Fruit fly (Drosophila melanogaster): ENCODE results near the gene CG17568.

CG17568 gene

DNA sequence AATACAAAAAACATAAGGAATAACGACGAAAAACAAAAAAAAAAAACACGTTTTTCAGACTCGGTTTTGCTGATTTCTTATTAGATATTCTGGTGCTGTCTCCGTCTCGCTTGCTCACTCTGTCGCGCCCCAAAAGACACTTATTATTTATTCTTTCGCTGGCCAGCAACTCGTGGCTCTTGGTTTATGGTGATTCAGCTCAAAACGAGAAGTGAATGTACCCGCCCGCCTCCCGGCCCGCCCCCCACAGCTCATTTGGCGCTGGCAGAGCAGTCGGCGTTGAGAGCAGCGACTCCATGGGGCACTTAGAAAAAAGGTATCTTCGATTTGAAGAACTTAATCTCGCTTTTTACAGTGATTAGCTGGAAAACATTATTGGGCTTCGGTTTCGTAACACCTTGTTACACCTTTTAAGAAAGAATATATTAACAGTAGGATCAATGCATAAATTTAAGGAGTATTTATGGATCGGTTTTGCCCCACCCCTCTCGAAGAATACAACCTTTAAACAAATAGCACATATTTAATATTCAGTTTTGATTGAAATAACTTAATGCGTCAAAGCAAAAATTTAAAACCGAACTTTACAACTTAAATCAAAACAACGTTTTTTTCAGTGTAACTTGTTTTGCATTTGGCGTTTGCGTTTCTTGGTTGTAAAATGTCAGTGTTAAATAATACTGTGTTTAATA, 39.9 kb downstream of the CG17568 start (continued):
- peak; percentile 80 for TF ChIP-seq Hmr (GFP tag; optimal IDR thresholded peaks at IDR 0.05)
- peak; percentile 79 for TF ChIP-seq dysf (GFP tag; IDR thresholded peaks at IDR 0.05)
- no peak for TF ChIP-seq Neu2 (GFP tag; optimal IDR thresholded peaks at IDR 0.05; ENCODE audit: borderline replicate concordance)
- peak; percentile 32; the same call in 1 of the 2 replicates for TF ChIP-seq CG14667 (GFP tag; IDR thresholded peaks at IDR 0.05)
- TF ChIP-seq tin (GFP tag; optimal IDR thresholded peaks at IDR 0.05): peak; percentile 48
- TF ChIP-seq CG6689 (GFP tag; IDR thresholded peaks at IDR 0.05): peak; percentile 65
- TF ChIP-seq CrebB (tag; optimal IDR thresholded peaks at IDR 0.05): peak; percentile 48
- no peak for TF ChIP-seq H15 (GFP tag; IDR thresholded peaks at IDR 0.05)
- TF ChIP-seq CG9727 (GFP tag; optimal IDR thresholded peaks at IDR 0.05): peak; percentile 85
- no peak for TF ChIP-seq pita (GFP tag; optimal IDR thresholded peaks at IDR 0.05)
- no peak for TF ChIP-seq vfl (GFP tag; optimal IDR thresholded peaks at IDR 0.05)
- peak; percentile 75 for TF ChIP-seq Fer1 (GFP tag; optimal IDR thresholded peaks at IDR 0.05)
- peak; percentile 76 for TF ChIP-seq CG18599 (GFP tag; optimal IDR thresholded peaks at IDR 0.05)
- peak; percentile 65 for TF ChIP-seq en (GFP tag; optimal IDR thresholded peaks at IDR 0.05)
- TF ChIP-seq Hand (GFP tag; optimal IDR thresholded peaks at IDR 0.05): peak; percentile 57
- no peak for TF ChIP-seq B-H2 (GFP tag; optimal IDR thresholded peaks at IDR 0.05)
- peak; percentile 94 for TF ChIP-seq Med (GFP tag)
- TF ChIP-seq CG11504 (tag; optimal IDR thresholded peaks at IDR 0.05): peak; percentile 77
- TF ChIP-seq CG13424 (tag; optimal IDR thresholded peaks at IDR 0.05): peak; percentile 76
- no peak for TF ChIP-seq Optix (GFP tag; IDR thresholded peaks at IDR 0.05)
- TF ChIP-seq bsh (GFP tag; optimal IDR thresholded peaks at IDR 0.05): peak; percentile 85 to 87
- TF ChIP-seq disco-r (GFP tag; optimal IDR thresholded peaks at IDR 0.05): peak; percentile 34
- TF ChIP-seq TFAM (GFP tag; optimal IDR thresholded peaks at IDR 0.05): no peak
- peak; percentile 7 for TF ChIP-seq Ets97D (GFP tag; optimal IDR thresholded peaks at IDR 0.05)
- peak; percentile 51 for TF ChIP-seq CG17359 (tag; optimal IDR thresholded peaks at IDR 0.05)
- peak; percentile 41 for TF ChIP-seq CG4328 (GFP tag; optimal IDR thresholded peaks at IDR 0.05)
- no peak for TF ChIP-seq Doc3 (GFP tag; IDR thresholded peaks at IDR 0.05; ENCODE audit: partially characterized antibody)
- TF ChIP-seq sob (GFP tag; IDR thresholded peaks at IDR 0.05): peak; percentile 30; the same call in 1 of the 2 replicates
- peak; percentile 30 for TF ChIP-seq CG2116 (GFP tag; optimal IDR thresholded peaks at IDR 0.05)
- TF ChIP-seq Stat92E (GFP tag; optimal IDR thresholded peaks at IDR 0.05): peak in 1 of 3 experiments; percentile 5
- TF ChIP-seq CG7372 (GFP tag; IDR thresholded peaks at IDR 0.05): peak; percentile 43; the same call in 1 of the 2 replicates
- peak; percentile 26 for TF ChIP-seq tup (GFP tag; optimal IDR thresholded peaks at IDR 0.05)
- 0 out of 2 replicates have a peak, but pooled peaks have one; percentile 21 for TF ChIP-seq danr (GFP tag; IDR thresholded peaks at IDR 0.05)
- no peak for TF ChIP-seq CG6175 (GFP tag; IDR thresholded peaks at IDR 0.05)
- no peak for TF ChIP-seq CG5953 (GFP tag; IDR thresholded peaks at IDR 0.05)
- TF ChIP-seq Rx (GFP tag; IDR thresholded peaks at IDR 0.05): peak; percentile 38; the same call in 1 of the 2 replicates
- TF ChIP-seq CG17912 (GFP tag; optimal IDR thresholded peaks at IDR 0.05): no peak
- TF ChIP-seq CG1602 (GFP tag; optimal IDR thresholded peaks at IDR 0.05): peak; percentile 69
- TF ChIP-seq ttk (GFP tag; IDR thresholded peaks at IDR 0.05): no peak
- peak; percentile 41 for TF ChIP-seq jing (GFP tag; optimal IDR thresholded peaks at IDR 0.05)
- TF ChIP-seq CG7786 (GFP tag; optimal IDR thresholded peaks at IDR 0.05): peak; percentile 70
- no peak for TF ChIP-seq CG32772 (GFP tag; IDR thresholded peaks at IDR 0.05)
- peak; percentile 72 for TF ChIP-seq CG33557 (GFP tag; optimal IDR thresholded peaks at IDR 0.05)
- TF ChIP-seq yki (optimal IDR thresholded peaks at IDR 0.05): no peak
- TF ChIP-seq CG3407 (GFP tag; optimal IDR thresholded peaks at IDR 0.05): peak; percentile 54
- TF ChIP-seq CG11398 (GFP tag; optimal IDR thresholded peaks at IDR 0.05): peak; percentile 46
- no peak for TF ChIP-seq Lim3 (GFP tag; IDR thresholded peaks at IDR 0.05)
- peak; percentile 62 for TF ChIP-seq CG9817 (tag; optimal IDR thresholded peaks at IDR 0.05)
- TF ChIP-seq CG4424 (GFP tag; optimal IDR thresholded peaks at IDR 0.05): peak; percentile 74
- TF ChIP-seq CG14050 (GFP tag; IDR thresholded peaks at IDR 0.05): no peak
